Fruit fly (Drosophila melanogaster) whole organism: ENCODE data around the gene CG15308.

Experiments
- CG8478 ChIP-seq: fragments of >200 bp; optimal IDR thresholded peaks from 2 replicates; lab custom pipeline; 2018; ENCODE audit warnings: inconsistent platforms
- Dll ChIP-seq: fragments of >200 bp; optimal IDR thresholded peaks from 2 replicates; lab custom pipeline; 2017
- EcR ChIP-seq, 2 experiments: fragments of >200 bp; optimal IDR thresholded peaks; 2 replicates each; lab custom pipeline; 2017; ENCODE audit warnings: missing biosample characterization in 2 of 2, missing genetic modification characterization in 2 of 2, missing genetic modification reagents in 2 of 2
- pan ChIP-seq: fragments of >200 bp; optimal IDR thresholded peaks from 2 replicates; lab custom pipeline; 2017
- psq ChIP-seq: fragments of >200 bp; optimal IDR thresholded peaks from 2 replicates; lab custom pipeline; 2017
- usp ChIP-seq: fragments of >200 bp; optimal IDR thresholded peaks from 2 replicates; lab custom pipeline; 2017; ENCODE audit warnings: missing biosample characterization, missing genetic modification characterization, mixed read lengths

DNA sequence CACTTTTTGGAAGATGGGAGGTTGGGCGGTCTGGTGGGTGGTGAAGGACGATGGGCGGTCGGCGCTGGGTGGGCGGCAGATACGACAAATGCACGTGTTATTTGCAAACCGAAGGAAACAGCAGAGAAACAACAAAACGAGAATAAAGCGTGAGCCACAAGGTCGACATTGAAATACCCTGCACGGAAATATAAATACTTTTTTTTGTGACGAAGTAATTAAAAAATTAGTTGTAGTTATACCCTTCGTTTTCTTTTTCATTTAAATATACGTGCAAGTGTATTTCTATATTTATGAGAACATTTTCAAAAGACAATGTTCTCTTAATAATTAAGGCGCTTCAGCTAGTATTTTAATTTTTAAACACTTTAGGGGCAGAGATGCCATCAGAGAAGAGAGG is 31.7 kb upstream of the CG15308 start:
- no peak for TF ChIP-seq pan (lab: Kevin White, UChicago)
- no peak for TF ChIP-seq Dll
- TF ChIP-seq psq (lab: Kevin White, UChicago) = no peak
- no peak for TF ChIP-seq EcR (GFP tag; optimal IDR thresholded peaks at IDR 0.05; lab: Kevin White, UChicago)
- no peak for TF ChIP-seq CG8478 (lab: Kevin White, UChicago)
- TF ChIP-seq usp (GFP tag; lab: Kevin White, UChicago) = no peak
